Worm (Caenorhabditis elegans): Measurements from ENCODE around the gene nep-4.

The nep-4 gene

ce11 chrX:6867707-6868106 is 4.5 kb upstream of the nep-4 start (continued):
- TF ChIP-seq gei-8 (GFP tag; optimal IDR thresholded peaks at IDR 0.05) (peak; percentile 70), jun-1 (tag; optimal IDR thresholded peaks at IDR 0.05) (no peak), nhr-11 (tag; optimal IDR thresholded peaks at IDR 0.05) (no peak), F49E8.2 (tag; optimal IDR thresholded peaks at IDR 0.05; ENCODE audit: borderline replicate concordance) (peak; percentile 68), nhr-48 (tag; optimal IDR thresholded peaks at IDR 0.05) (peak; percentile 61), nhr-41 (GFP tag; IDR thresholded peaks at IDR 0.05) (peak; percentile 90), zag-1 (tag; optimal IDR thresholded peaks at IDR 0.05) (no peak), nhr-25 (tag; optimal IDR thresholded peaks at IDR 0.05; ENCODE audit: borderline replicate concordance, insufficient read depth) (no peak), lin-38 (GFP tag; IDR thresholded peaks at IDR 0.05) (no peak; the same call in 1 of the 2 replicates), Y105C5A.15 (GFP tag; IDR thresholded peaks at IDR 0.05) (peak; percentile 73; the same call in 1 of the 2 replicates), unc-39 (tag; optimal IDR thresholded peaks at IDR 0.05) (no peak), ceh-62 (tag; optimal IDR thresholded peaks at IDR 0.05) (no peak), ces-1 (GFP tag; optimal IDR thresholded peaks at IDR 0.05) (no peak), saeg-2 (GFP tag; IDR thresholded peaks at IDR 0.05) (peak; percentile 36; the same call in 1 of the 2 replicates), R02D3.7 (tag; optimal IDR thresholded peaks at IDR 0.05) (peak; percentile 2), cey-2 (tag; optimal IDR thresholded peaks at IDR 0.05; ENCODE audit: borderline replicate concordance, insufficient read depth) (no peak), ZK546.5 (tag; optimal IDR thresholded peaks at IDR 0.05) (no peak), nhr-28 (tag; optimal IDR thresholded peaks at IDR 0.05) (peak; percentile 20), ztf-11 (tag; optimal IDR thresholded peaks at IDR 0.05) (no peak), ctbp-1 (GFP tag; IDR thresholded peaks at IDR 0.05) (peak; percentile 81), mdt-29 (GFP tag; IDR thresholded peaks at IDR 0.05) (peak; percentile 60; the same call in 1 of the 2 replicates), pha-4 (GFP tag; IDR thresholded peaks at IDR 0.05) (peak; percentile 91), pha-4 (tag; optimal IDR thresholded peaks at IDR 0.05) (no peak), F26F4.8 (GFP tag; conservative IDR thresholded peaks at IDR 0.05) (peak; percentile 85), php-3 (GFP tag; IDR thresholded peaks at IDR 0.05) (peak; percentile 85)

ce11 chrX:6866900-6867299 is 3.7 kb upstream of the nep-4 start:
- TF ChIP-seq mdt-29 (GFP tag; IDR thresholded peaks at IDR 0.05): no peak
- TF ChIP-seq lim-7 (GFP tag; IDR thresholded peaks at IDR 0.05): peak; percentile 50; the same call in 1 of the 2 replicates

ce11 chrX:6865839-6866238 is 2.6 kb upstream of the nep-4 start, which contains the start of gene odr-10:
TSS of gene odr-10 (minus strand) at chrX:6865939.
- TF ChIP-seq egl-27 (tag; optimal IDR thresholded peaks at IDR 0.05): no peak
- TF ChIP-seq madf-9 (GFP tag; conservative IDR thresholded peaks at IDR 0.05): no peak
- TF ChIP-seq zag-1 (tag; optimal IDR thresholded peaks at IDR 0.05): no peak
- no peak for TF ChIP-seq set-16 (GFP tag; IDR thresholded peaks at IDR 0.05)
- TF ChIP-seq mdt-29 (GFP tag; IDR thresholded peaks at IDR 0.05): no peak

- TF ChIP-seq unc-62 (GFP tag; optimal IDR thresholded peaks at IDR 0.05 in 1 of 2): peak in 1 of 2 experiments; percentile 57
- no peak for TF ChIP-seq unc-62 (tag; optimal IDR thresholded peaks at IDR 0.05)
- TF ChIP-seq dmd-8 (GFP tag; IDR thresholded peaks at IDR 0.05): no peak
- TF ChIP-seq aha-1 (tag): peak; percentile 79
- no peak for TF ChIP-seq F44E2.7 (GFP tag; IDR thresholded peaks at IDR 0.05)
- TF ChIP-seq fos-1 (tag; optimal IDR thresholded peaks at IDR 0.05): no peak
These were observed 1.7 kb downstream of the nep-4 start for ce11 chrX:6861564-6861963.

- TF ChIP-seq unc-62 (GFP tag; optimal IDR thresholded peaks at IDR 0.05 in 1 of 2) (peak in 1 of 2 experiments; percentile 32), unc-62 (tag; optimal IDR thresholded peaks at IDR 0.05) (no peak), ceh-62 (tag; optimal IDR thresholded peaks at IDR 0.05) (no peak), ctbp-1 (GFP tag; IDR thresholded peaks at IDR 0.05) (peak; percentile 31; the same call in 1 of the 2 replicates), ces-1 (GFP tag; optimal IDR thresholded peaks at IDR 0.05) (peak; percentile 91), fkh-10 (GFP tag; optimal IDR thresholded peaks at IDR 0.05) (peak; percentile 16), mxl-3 (GFP tag; optimal IDR thresholded peaks at IDR 0.05) (no peak), hmg-1.1 (GFP tag; IDR thresholded peaks at IDR 0.05) (0 out of 2 replicates have a peak, but pooled peaks have one; percentile 18), F44E2.7 (GFP tag; IDR thresholded peaks at IDR 0.05) (no peak), tra-1 (GFP tag; IDR thresholded peaks at IDR 0.05) (no peak), spr-1 (tag; optimal IDR thresholded peaks at IDR 0.05) (no peak)
These were observed 6.4 kb downstream of the nep-4 start for ce11 chrX:6856793-6857192.

Data from whole organism, L4 larva.